Worm (Caenorhabditis elegans) whole organism, L4/young adult: ENCODE data around the gene C40A11.7.

Experiments used
- W03F9.2 ChIP-seq: fragments of 150-350 bp; optimal IDR thresholded peaks from 2 replicates; lab custom pipeline; 2014; ENCODE audit warnings: missing biosample characterization, missing genetic modification characterization
- dao-5 ChIP-seq: sonication (generic microtip); optimal IDR thresholded peaks from 2 replicates; lab custom pipeline; 2016; ENCODE audit warnings: missing genotype, missing genetic modification characterization, moderate library complexity, missing compliant biosample characterization
- him-1 ChIP-seq: sonication (generic microtip); optimal IDR thresholded peaks from 2 replicates; lab custom pipeline; 2016; ENCODE audit warnings: missing genotype, missing genetic modification reagents, missing genetic modification characterization, missing compliant biosample characterization

C40A11.7 gene

ce11 chrII:2116794-2117193 lies 33.6 kb downstream of the C40A11.7 start, which contains the start of gene srh-195:
TSS of gene srh-195 (minus strand) at chrII:2116894.
- no peak for TF ChIP-seq him-1 (tag; lab: Kevin White, UChicago)
- no peak for TF ChIP-seq W03F9.2 (tag; lab: Kevin White, UChicago)
- TF ChIP-seq dao-5 (tag; lab: Kevin White, UChicago) = no peak

DNA sequence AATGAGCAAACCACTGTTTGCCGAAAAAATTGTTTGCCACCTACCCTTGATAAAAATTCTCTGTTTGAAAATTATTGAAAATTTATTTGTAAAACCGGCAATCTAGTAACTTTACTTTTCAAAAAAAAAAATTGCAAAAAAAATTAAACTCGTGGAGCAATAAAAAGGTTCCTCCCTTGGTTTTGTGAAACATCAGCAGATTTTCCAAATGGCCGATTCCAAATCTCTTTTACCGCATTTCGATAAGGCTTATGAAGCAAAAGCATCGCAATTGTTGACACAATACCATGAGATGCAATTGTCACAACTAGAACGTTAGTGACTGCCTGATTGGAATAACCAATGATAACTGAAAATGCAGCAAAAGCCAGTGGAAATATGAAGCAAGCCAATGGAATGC lies 35.9 kb downstream of the C40A11.7 start:
- no peak for TF ChIP-seq dao-5 (tag; lab: Kevin White, UChicago)

ce11 chrII:2112948-2113347 lies 37.4 kb downstream of the C40A11.7 start, which contains the start of gene R52.6:
TSS of gene R52.6 (minus strand) at chrII:2113048.
- TF ChIP-seq him-1 (tag; lab: Kevin White, UChicago) (no peak), dao-5 (tag; lab: Kevin White, UChicago) (no peak), W03F9.2 (tag; lab: Kevin White, UChicago) (no peak)

DNA sequence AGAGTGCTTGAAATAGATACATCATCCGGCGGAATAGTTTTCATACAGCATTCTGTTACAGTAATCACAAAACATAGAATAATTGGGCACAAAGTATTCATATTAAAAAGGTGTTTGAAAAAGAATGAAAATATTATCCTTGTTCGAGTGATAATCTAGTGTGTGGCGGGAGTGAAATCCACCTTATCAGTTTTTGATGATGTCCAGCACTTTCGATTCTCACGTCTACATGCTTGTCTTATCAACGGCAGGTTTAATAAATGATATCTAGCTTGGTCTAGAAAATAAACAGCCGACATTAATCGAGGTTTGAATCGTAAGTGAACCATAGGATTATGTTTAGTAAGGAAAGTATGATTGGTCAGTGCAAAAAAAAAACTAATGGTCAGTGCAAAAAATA lies 40.4 kb downstream of the C40A11.7 start, which contains the start of gene R52.5:
TSS of gene R52.5 (minus strand) at position 101 of the 400 bp plus-strand sequence.
- TF ChIP-seq dao-5 (tag; lab: Kevin White, UChicago) = no peak
- no peak for TF ChIP-seq W03F9.2 (tag; lab: Kevin White, UChicago)
- TF ChIP-seq him-1 (tag; lab: Kevin White, UChicago) = no peak

ce11 chrII:2108295-2108694 lies 42.1 kb downstream of the C40A11.7 start, which contains the start of gene R52.4:
TSS of gene R52.4 (minus strand) at chrII:2108395.
- TF ChIP-seq W03F9.2 (tag; lab: Kevin White, UChicago) (no peak), dao-5 (tag; lab: Kevin White, UChicago) (no peak), him-1 (tag; lab: Kevin White, UChicago) (no peak)

ce11 chrII:2099139-2099976 lies 51.0 kb downstream of the C40A11.7 start, which contains the start of gene math-42:
TSS of gene math-42 (plus strand) at chrII:2099926.
- no peak for TF ChIP-seq him-1 (tag; lab: Kevin White, UChicago)
- TF ChIP-seq dao-5 (tag; lab: Kevin White, UChicago) = no peak
- TF ChIP-seq W03F9.2 (tag; lab: Kevin White, UChicago) = no peak
